Worm (Caenorhabditis elegans): ENCODE results near the gene F15E6.6.

DNA sequence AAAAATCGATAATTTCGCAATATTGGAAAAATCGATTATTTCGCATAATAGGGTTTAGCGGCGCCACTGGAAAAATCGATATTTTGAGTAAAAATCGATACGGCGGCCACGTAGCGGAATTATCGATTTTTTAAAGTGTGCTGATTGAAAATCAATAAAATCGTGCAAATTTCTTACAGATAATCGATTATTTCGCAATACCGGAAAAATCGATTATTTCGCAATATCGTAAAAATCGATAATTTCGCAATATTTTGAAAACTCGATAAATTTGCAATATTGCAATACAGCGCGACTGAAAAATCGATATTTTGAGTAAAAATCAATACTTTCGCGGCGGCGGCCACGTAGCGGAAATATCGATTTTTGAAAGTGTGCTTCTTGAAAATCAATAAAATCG, 33.7 kb upstream of the F15E6.6 start:
- TF ChIP-seq nhr-77 (tag; optimal IDR thresholded peaks at IDR 0.05): no peak
- no peak for TF ChIP-seq snpc-4 (tag; optimal IDR thresholded peaks at IDR 0.05)
- TF ChIP-seq mdl-1 (tag; optimal IDR thresholded peaks at IDR 0.05): no peak
- no peak for TF ChIP-seq nhr-237 (tag; optimal IDR thresholded peaks at IDR 0.05)
- TF ChIP-seq ZK546.5 (tag; optimal IDR thresholded peaks at IDR 0.05): no peak
- no peak for TF ChIP-seq nhr-10 (tag; optimal IDR thresholded peaks at IDR 0.05)
- TF ChIP-seq lsy-2 (tag; optimal IDR thresholded peaks at IDR 0.05): no peak
- TF ChIP-seq unc-55 (GFP tag; optimal IDR thresholded peaks at IDR 0.05): no peak
- TF ChIP-seq elt-1 (tag; optimal IDR thresholded peaks at IDR 0.05): no peak
- TF ChIP-seq ztf-1 (GFP tag; conservative IDR thresholded peaks at IDR 0.05): no peak
- no peak for TF ChIP-seq ztf-11 (tag; optimal IDR thresholded peaks at IDR 0.05)
- no peak for TF ChIP-seq lin-39 (tag; optimal IDR thresholded peaks at IDR 0.05)

Data from whole organism, L2 larva.